Fruit fly (Drosophila melanogaster) whole organism, embryonic: ENCODE data around the gene Csas.

Experiments used
- Ada2b ChIP-seq: fragments of 200-800 bp; sonication (Bioruptor generic); IDR thresholded peaks from 2 replicates; pipeline ENCODE4 v1.3.6; 2022; ENCODE audit warnings: missing biosample characterization, missing genetic modification characterization
- Asciz ChIP-seq: fragments of 200-800 bp; sonication (Bioruptor generic); optimal IDR thresholded peaks from 2 replicates; lab custom pipeline; 2017; ENCODE audit warnings: missing biosample characterization, mild to moderate bottlenecking, missing genetic modification characterization, missing genetic modification reagents
- BEAF-32 ChIP-seq: fragments of 200-800 bp; sonication (Bioruptor generic); optimal IDR thresholded peaks from 3 replicates; lab custom pipeline; 2017; ENCODE audit warnings: missing biosample characterization, missing genetic modification characterization, mild to moderate bottlenecking, moderate library complexity, missing genetic modification reagents
- BtbVII ChIP-seq: fragments of 200-800 bp; sonication (Bioruptor generic); optimal IDR thresholded peaks from 3 replicates; lab custom pipeline; 2017; ENCODE audit warnings: missing biosample characterization, mild to moderate bottlenecking, missing genetic modification characterization
- C15 ChIP-seq: fragments of 200-800 bp; sonication (Bioruptor generic); IDR thresholded peaks from 3 replicates; pipeline ENCODE4 v1.3.6; 2022; ENCODE audit warnings: missing biosample characterization, missing genetic modification characterization
- CG10959 ChIP-seq: fragments of 200-800 bp; sonication (Bioruptor generic); IDR thresholded peaks from 2 replicates; pipeline ENCODE4 v1.3.6; 2022; ENCODE audit warnings: missing biosample characterization, missing genetic modification characterization
- CG11085 ChIP-seq: fragments of 200-800 bp; sonication (Bioruptor generic); IDR thresholded peaks from 2 replicates; pipeline ENCODE4 v1.3.6; 2022; ENCODE audit warnings: missing biosample characterization, missing genetic modification characterization
- CG12299 ChIP-seq: fragments of 200-800 bp; sonication (Bioruptor generic); optimal IDR thresholded peaks from 2 replicates; lab custom pipeline; 2018; ENCODE audit warnings: missing biosample characterization, mild to moderate bottlenecking, missing genetic modification characterization
- CG13296 ChIP-seq: fragments of 200-800 bp; sonication (Bioruptor generic); optimal IDR thresholded peaks from 3 replicates; lab custom pipeline; 2018; ENCODE audit warnings: missing biosample characterization, mild to moderate bottlenecking, missing genetic modification characterization
- CG13775 ChIP-seq: fragments of 200-800 bp; sonication (Bioruptor generic); optimal IDR thresholded peaks from 3 replicates; lab custom pipeline; 2017; ENCODE audit warnings: missing biosample characterization, mild to moderate bottlenecking, missing genetic modification characterization
- CG14441 ChIP-seq: fragments of 200-800 bp; sonication (Bioruptor generic); IDR thresholded peaks from 2 replicates; pipeline ENCODE4 v1.3.6; 2022; ENCODE audit warnings: missing biosample characterization, missing genetic modification characterization
- CG1529 ChIP-seq: fragments of 200-800 bp; sonication (Bioruptor generic); optimal IDR thresholded peaks from 3 replicates; lab custom pipeline; 2018; ENCODE audit warnings: missing biosample characterization, missing genetic modification characterization
- CG3847 ChIP-seq: fragments of 200-800 bp; sonication (Bioruptor generic); IDR thresholded peaks from 2 replicates; pipeline ENCODE4 v1.3.6; 2022; ENCODE audit warnings: missing biosample characterization, missing genetic modification characterization
- CG3995 ChIP-seq: fragments of 200-800 bp; sonication (Bioruptor generic); optimal IDR thresholded peaks from 3 replicates; lab custom pipeline; 2016; ENCODE audit warnings: missing biosample characterization, missing genetic modification characterization
- CG5245 ChIP-seq: fragments of 200-800 bp; sonication (Bioruptor generic); optimal IDR thresholded peaks from 3 replicates; lab custom pipeline; 2016; ENCODE audit warnings: missing biosample characterization, missing genetic modification characterization
- CG6272 ChIP-seq: fragments of 200-800 bp; sonication (Bioruptor generic); IDR thresholded peaks from 2 replicates; pipeline ENCODE4 v1.3.6; 2022; ENCODE audit warnings: missing biosample characterization, missing genetic modification characterization
- CG6854 ChIP-seq: fragments of 200-800 bp; sonication (Bioruptor generic); optimal IDR thresholded peaks from 3 replicates; lab custom pipeline; 2017; ENCODE audit warnings: missing biosample characterization, mild to moderate bottlenecking, missing genetic modification characterization
- CG7372 ChIP-seq: fragments of 200-800 bp; sonication (Bioruptor generic); IDR thresholded peaks from 2 replicates; pipeline ENCODE4 v1.3.6; 2022; ENCODE audit warnings: missing biosample characterization, missing genetic modification characterization
- CG9727 ChIP-seq: fragments of 200-800 bp; sonication (Bioruptor generic); optimal IDR thresholded peaks from 3 replicates; lab custom pipeline; 2017; ENCODE audit warnings: missing biosample characterization, mild to moderate bottlenecking, missing genetic modification characterization
- CG9932 ChIP-seq: fragments of 200-800 bp; sonication (Bioruptor generic); IDR thresholded peaks from 2 replicates; pipeline ENCODE4 v1.3.6; 2022; ENCODE audit warnings: missing biosample characterization, missing genetic modification characterization
- D ChIP-seq, 2 experiments: fragments of 200-800 bp in 1 of 2; fragments of >200 bp in 1 of 2; sonication (Bioruptor generic) in 1 of 2; optimal IDR thresholded peaks; 2 replicates in 1 of 2; 3 replicates in 1 of 2; lab custom pipeline; 2017; ENCODE audit warnings: mild to moderate bottlenecking in 1 of 2, missing biosample characterization in 1 of 2, missing genetic modification characterization in 1 of 2, missing genetic modification reagents in 1 of 2
- Dll ChIP-seq: fragments of 200-800 bp; sonication (Bioruptor generic); IDR thresholded peaks from 4 replicates; pipeline ENCODE4 v1.3.6; 2022; ENCODE audit warnings: missing biosample characterization, missing genetic modification characterization; ENCODE audit not compliant: partially characterized antibody
- Doc2 ChIP-seq: fragments of 200-800 bp; sonication (Bioruptor generic); IDR thresholded peaks from 2 replicates; pipeline ENCODE4 v1.3.6; 2022; ENCODE audit warnings: missing biosample characterization, missing genetic modification characterization
- Ets97D ChIP-seq: fragments of 200-800 bp; sonication (Bioruptor generic); optimal IDR thresholded peaks from 3 replicates; lab custom pipeline; 2016; ENCODE audit warnings: missing biosample characterization, missing genetic modification characterization
- HHEX ChIP-seq: fragments of 200-800 bp; sonication (Bioruptor generic); optimal IDR thresholded peaks from 3 replicates; lab custom pipeline; 2017; ENCODE audit warnings: missing biosample characterization, mild to moderate bottlenecking, missing genetic modification characterization, missing genetic modification reagents
- HLH3B ChIP-seq: fragments of 200-800 bp; sonication (Bioruptor generic); IDR thresholded peaks from 2 replicates; pipeline ENCODE4 v1.3.6; 2022; ENCODE audit warnings: missing biosample characterization, missing genetic modification characterization
- Hr39 ChIP-seq: fragments of >200 bp; optimal IDR thresholded peaks from 2 replicates; lab custom pipeline; 2017
- Lhr ChIP-seq: fragments of 200-800 bp; sonication (Bioruptor generic); optimal IDR thresholded peaks from 3 replicates; lab custom pipeline; 2017; ENCODE audit warnings: mild to moderate bottlenecking, missing biosample characterization, missing genetic modification reagents, missing genetic modification characterization
- Myb ChIP-seq: fragments of 200-800 bp; sonication (Bioruptor generic); optimal IDR thresholded peaks from 2 replicates; lab custom pipeline; 2016; ENCODE audit warnings: missing biosample characterization, missing genetic modification characterization
- NK7.1 ChIP-seq: fragments of 200-800 bp; sonication (Bioruptor generic); optimal IDR thresholded peaks from 3 replicates; lab custom pipeline; 2016; ENCODE audit warnings: missing biosample characterization, missing genetic modification characterization
- Trl ChIP-seq, 3 experiments: fragments of >200 bp in 2 of 3; fragments of 200-800 bp in 1 of 3; sonication (Bioruptor generic) in 1 of 3; optimal IDR thresholded peaks; 2 replicates in 1 of 3; 3 replicates in 2 of 3; lab custom pipeline; 2016 to 2017; ENCODE audit warnings: missing biosample characterization in 1 of 3, missing genetic modification characterization in 1 of 3
- Xbp1 ChIP-seq: fragments of 200-800 bp; sonication (Bioruptor generic); optimal IDR thresholded peaks from 3 replicates; lab custom pipeline; 2016; ENCODE audit warnings: missing biosample characterization, mild to moderate bottlenecking, missing genetic modification characterization
- ap ChIP-seq: fragments of 200-800 bp; sonication (Bioruptor generic); IDR thresholded peaks from 2 replicates; pipeline ENCODE4 v1.3.6; 2022; ENCODE audit warnings: missing biosample characterization, missing genetic modification characterization
- ara ChIP-seq: fragments of 200-800 bp; sonication (Bioruptor generic); IDR thresholded peaks from 2 replicates; pipeline ENCODE4 v1.3.6; 2022; ENCODE audit warnings: missing biosample characterization, missing genetic modification characterization
- ato ChIP-seq: fragments of 200-800 bp; sonication (Bioruptor generic); IDR thresholded peaks from 2 replicates; pipeline ENCODE4 v1.3.6; 2022; ENCODE audit warnings: missing biosample characterization, missing genetic modification characterization; ENCODE audit not compliant: partially characterized antibody
- ci ChIP-seq: fragments of 200-800 bp; sonication (Bioruptor generic); IDR thresholded peaks from 3 replicates; pipeline ENCODE4 v1.3.6; 2022; ENCODE audit warnings: missing biosample characterization, missing genetic modification characterization
- cwo ChIP-seq: fragments of 200-800 bp; sonication (Bioruptor generic); optimal IDR thresholded peaks from 3 replicates; lab custom pipeline; 2017; ENCODE audit warnings: missing biosample characterization, missing genetic modification characterization, mild to moderate bottlenecking, moderate library complexity, missing genetic modification reagents
- dan ChIP-seq: fragments of 200-800 bp; sonication (Bioruptor generic); IDR thresholded peaks from 2 replicates; pipeline ENCODE4 v1.3.6; 2022; ENCODE audit warnings: missing biosample characterization, missing genetic modification characterization
- dmrt99B ChIP-seq: fragments of 200-800 bp; sonication (Bioruptor generic); optimal IDR thresholded peaks from 2 replicates; lab custom pipeline; 2018; ENCODE audit warnings: missing biosample characterization, mild to moderate bottlenecking, missing genetic modification characterization, moderate library complexity
- eyg ChIP-seq: fragments of 200-800 bp; sonication (Bioruptor generic); optimal IDR thresholded peaks from 3 replicates; lab custom pipeline; 2016; ENCODE audit warnings: missing biosample characterization, missing genetic modification characterization
- fru ChIP-seq: fragments of >200 bp; optimal IDR thresholded peaks from 2 replicates; lab custom pipeline; 2017
- gce ChIP-seq: fragments of 200-800 bp; sonication (Bioruptor generic); IDR thresholded peaks from 3 replicates; pipeline ENCODE4 v1.3.6; 2022; ENCODE audit warnings: missing biosample characterization, missing genetic modification characterization
- gcm ChIP-seq: fragments of 200-800 bp; sonication (Bioruptor generic); optimal IDR thresholded peaks from 2 replicates; lab custom pipeline; 2019; ENCODE audit warnings: missing biosample characterization, mild to moderate bottlenecking, missing genetic modification characterization, moderate library complexity
- gt ChIP-seq: fragments of 200-800 bp; sonication (Bioruptor generic); IDR thresholded peaks from 2 replicates; pipeline ENCODE4 v1.3.6; 2022; ENCODE audit warnings: missing biosample characterization, missing genetic modification characterization
- her ChIP-seq: fragments of 200-800 bp; sonication (Bioruptor generic); optimal IDR thresholded peaks from 2 replicates; lab custom pipeline; 2016; ENCODE audit warnings: missing biosample characterization, missing genetic modification characterization
- jigr1 ChIP-seq: fragments of 200-800 bp; sonication (Bioruptor generic); IDR thresholded peaks from 3 replicates; pipeline ENCODE4 v1.3.6; 2022; ENCODE audit warnings: missing biosample characterization, missing genetic modification characterization
- jing ChIP-seq: fragments of 200-800 bp; sonication (Bioruptor generic); optimal IDR thresholded peaks from 2 replicates; lab custom pipeline; 2018; ENCODE audit warnings: missing biosample characterization, mild to moderate bottlenecking, missing genetic modification characterization
- lab ChIP-seq: fragments of 200-800 bp; sonication (Bioruptor generic); optimal IDR thresholded peaks from 3 replicates; lab custom pipeline; 2017; ENCODE audit warnings: missing biosample characterization, missing genetic modification characterization, mild to moderate bottlenecking, moderate library complexity, missing genetic modification reagents
- lbe ChIP-seq: fragments of 200-800 bp; sonication (Bioruptor generic); optimal IDR thresholded peaks from 2 replicates; lab custom pipeline; 2016; ENCODE audit warnings: missing biosample characterization, mild to moderate bottlenecking, missing genetic modification characterization
- pum ChIP-seq: fragments of 200-800 bp; sonication (Bioruptor generic); optimal IDR thresholded peaks from 2 replicates; lab custom pipeline; 2016; ENCODE audit warnings: missing biosample characterization, missing genetic modification characterization
- scrt ChIP-seq: fragments of 200-800 bp; sonication (Bioruptor generic); optimal IDR thresholded peaks from 2 replicates; lab custom pipeline; 2018; ENCODE audit warnings: missing biosample characterization, mild to moderate bottlenecking, missing genetic modification characterization, moderate library complexity
- shn ChIP-seq: fragments of 200-800 bp; sonication (Bioruptor generic); optimal IDR thresholded peaks from 3 replicates; lab custom pipeline; 2016; ENCODE audit warnings: missing biosample characterization, missing genetic modification characterization

Csas gene

dm6 chr3L:20004442-20004869, 15.7 kb upstream of the Csas start (continued):
- TF ChIP-seq scrt (GFP tag; lab: Kevin White, UChicago) = no peak
- no peak for TF ChIP-seq Asciz (GFP tag; lab: Kevin White, UChicago)
- TF ChIP-seq HLH3B = no peak
- TF ChIP-seq CG10959 = no peak
- no peak for TF ChIP-seq CG11085
- no peak for TF ChIP-seq CG6272
- no peak for TF ChIP-seq CG13296 (GFP tag; lab: Kevin White, UChicago)
- TF ChIP-seq fru (lab: Kevin White, UChicago) = no peak
- peak; percentile 2 for TF ChIP-seq BtbVII (GFP tag; lab: Kevin White, UChicago)
- TF ChIP-seq ap (GFP tag; lab: Robert Waterston, UW) = no peak
- TF ChIP-seq CG7372 (GFP tag; lab: Robert Waterston, UW) = no peak
- TF ChIP-seq CG9727 (GFP tag; lab: Kevin White, UChicago) = no peak
- no peak for TF ChIP-seq CG12299 (tag; lab: Kevin White, UChicago)
- TF ChIP-seq Dll (GFP tag; lab: Robert Waterston, UW) = peak; percentile 60; the same call in 3 of the 4 replicates
- no peak for TF ChIP-seq CG14441
- no peak for TF ChIP-seq NK7.1
- TF ChIP-seq gt (GFP tag; lab: Robert Waterston, UW) = no peak
- no peak for TF ChIP-seq C15 (GFP tag; lab: Robert Waterston, UW)
- no peak for TF ChIP-seq D (optimal IDR thresholded peaks at IDR 0.05; lab: Kevin White, UChicago)
- no peak for TF ChIP-seq D (GFP tag; optimal IDR thresholded peaks at IDR 0.05; lab: Kevin White, UChicago)
- no peak for TF ChIP-seq shn (GFP tag; lab: Kevin White, UChicago)
- peak; percentile 56; the same call in 2 of the 3 replicates for TF ChIP-seq ci
- no peak for TF ChIP-seq her (GFP tag; lab: Kevin White, UChicago)
- TF ChIP-seq Trl (optimal IDR thresholded peaks at IDR 0.05; lab: Kevin White, UChicago) = no peak
- TF ChIP-seq Trl (GFP tag; optimal IDR thresholded peaks at IDR 0.05; lab: Kevin White, UChicago) = no peak
- TF ChIP-seq Hr39 (lab: Kevin White, UChicago) = no peak
- TF ChIP-seq Xbp1 (GFP tag; lab: Kevin White, UChicago) = no peak
- TF ChIP-seq gce = no peak; the same call in 2 of the 3 replicates
- TF ChIP-seq ato = no peak
- no peak for TF ChIP-seq Doc2
- TF ChIP-seq ara (GFP tag; lab: Robert Waterston, UW) = no peak
- no peak for TF ChIP-seq CG3847 (GFP tag; lab: Robert Waterston, UW)
- no peak for TF ChIP-seq jigr1 (GFP tag; lab: Robert Waterston, UW)
- no peak for TF ChIP-seq HHEX (GFP tag; lab: Kevin White, UChicago)
- TF ChIP-seq CG5245 (GFP tag; lab: Kevin White, UChicago) = no peak
- peak; percentile 54 for TF ChIP-seq Lhr (GFP tag; lab: Kevin White, UChicago)
- no peak for TF ChIP-seq CG6854 (GFP tag; lab: Kevin White, UChicago)
- no peak for TF ChIP-seq Myb (GFP tag; lab: Kevin White, UChicago)
- no peak for TF ChIP-seq dan (GFP tag; lab: Robert Waterston, UW)
- no peak for TF ChIP-seq CG3995 (GFP tag; lab: Kevin White, UChicago)
- TF ChIP-seq jing (GFP tag; lab: Kevin White, UChicago) = no peak
- peak; percentile 15 for TF ChIP-seq dmrt99B (tag; lab: Kevin White, UChicago)
- no peak for TF ChIP-seq Ada2b (GFP tag; lab: Robert Waterston, UW)
- no peak for TF ChIP-seq eyg (GFP tag; lab: Kevin White, UChicago)
- no peak for TF ChIP-seq Ets97D (GFP tag; lab: Kevin White, UChicago)
- no peak for TF ChIP-seq CG1529
- TF ChIP-seq pum (GFP tag; lab: Kevin White, UChicago) = no peak
- TF ChIP-seq lbe (GFP tag; lab: Kevin White, UChicago) = peak; percentile 33
- TF ChIP-seq CG13775 = no peak
- no peak for TF ChIP-seq cwo
- no peak for TF ChIP-seq lab (GFP tag; lab: Kevin White, UChicago)
- TF ChIP-seq BEAF-32 (GFP tag; lab: Kevin White, UChicago) = peak; percentile 62
- no peak for TF ChIP-seq CG9932
- TF ChIP-seq gcm = no peak
